Fruit fly (Drosophila melanogaster): ENCODE measurements around the gene Wnt5.

Gene Wnt5

DNA sequence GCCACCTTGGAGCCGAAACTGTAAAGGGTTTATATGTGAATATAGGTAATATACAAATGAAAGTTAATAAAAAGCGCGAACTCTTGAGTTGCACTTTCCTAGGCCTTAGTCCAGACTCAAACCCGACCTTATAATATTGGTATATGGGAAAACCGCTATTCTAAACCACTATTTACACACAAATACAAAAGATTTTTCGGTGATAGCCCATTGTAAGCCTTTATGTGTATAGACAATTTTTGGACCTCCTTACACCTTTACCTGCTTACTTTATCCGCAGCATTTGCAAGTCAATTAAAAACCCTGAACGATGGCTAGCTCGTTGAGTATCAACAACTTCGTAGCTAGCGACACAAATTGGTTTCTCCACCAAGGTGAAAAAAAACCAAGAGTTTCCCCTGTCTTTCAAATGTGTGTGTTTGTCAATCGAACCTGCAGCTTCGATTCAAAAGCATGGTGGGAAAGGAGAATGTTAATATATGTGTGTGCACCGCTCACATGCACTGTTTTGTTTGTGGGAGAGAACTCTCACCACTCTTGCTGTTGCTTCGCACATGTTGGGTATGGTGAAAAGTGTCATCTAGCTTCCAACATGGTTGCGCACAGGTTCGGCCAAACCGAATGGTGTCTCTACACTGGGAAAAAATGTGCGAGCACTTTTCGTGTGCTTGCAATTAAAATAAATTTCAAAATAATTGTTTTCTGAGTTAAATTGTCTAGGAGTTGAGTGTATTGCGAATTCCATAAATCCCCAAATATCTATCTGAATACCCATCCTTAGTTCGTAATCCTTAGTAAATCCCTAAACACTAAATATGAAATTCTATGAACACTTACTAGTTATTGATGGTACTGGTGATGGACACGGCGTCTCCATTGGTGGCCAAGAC lies 1.7 kb upstream of the Wnt5 start (continued):
- TF ChIP-seq sima (GFP tag; optimal IDR thresholded peaks at IDR 0.05) (peak; percentile 56), E2f2 (GFP tag; IDR thresholded peaks at IDR 0.05) (peak; percentile 55), BtbVII (GFP tag; optimal IDR thresholded peaks at IDR 0.05) (peak; percentile 78), CG11560 (tag; IDR thresholded peaks at IDR 0.05) (no peak; the same call in 2 of the 3 replicates), CG7963 (GFP tag; IDR thresholded peaks at IDR 0.05; ENCODE audit: partially characterized antibody) (no peak), Mad (GFP tag; optimal IDR thresholded peaks at IDR 0.05) (peak; percentile 59), Ada2b (GFP tag; IDR thresholded peaks at IDR 0.05) (peak; percentile 87), CG11085 (GFP tag; IDR thresholded peaks at IDR 0.05) (peak; percentile 45; the same call in 1 of the 2 replicates), CG17829 (tag; optimal IDR thresholded peaks at IDR 0.05) (peak; percentile 73), crp (GFP tag; optimal IDR thresholded peaks at IDR 0.05) (peak in 1 of 2 experiments; percentile 21), Dek (tag; optimal IDR thresholded peaks at IDR 0.05) (peak; percentile 28), CG7839 (tag; optimal IDR thresholded peaks at IDR 0.05) (peak; percentile 80), CG11723 (GFP tag; optimal IDR thresholded peaks at IDR 0.05) (peak; percentile 52), Dfd (GFP tag; optimal IDR thresholded peaks at IDR 0.05) (no peak), lbe (GFP tag; optimal IDR thresholded peaks at IDR 0.05) (no peak), tup (GFP tag; optimal IDR thresholded peaks at IDR 0.05) (peak; percentile 16), bbx (GFP tag; IDR thresholded peaks at IDR 0.05; ENCODE audit: partially characterized antibody) (no peak), fru (optimal IDR thresholded peaks at IDR 0.05) (no peak), fu2 (GFP tag; optimal IDR thresholded peaks at IDR 0.05) (peak; percentile 46), Abd-B (GFP tag; optimal IDR thresholded peaks at IDR 0.05) (peak; percentile 23), E2f1 (GFP tag; IDR thresholded peaks at IDR 0.05) (peak; percentile 81), CG17802 (tag; optimal IDR thresholded peaks at IDR 0.05) (peak; percentile 43), unpg (GFP tag; optimal IDR thresholded peaks at IDR 0.05) (peak; percentile 82), Neu2 (GFP tag; optimal IDR thresholded peaks at IDR 0.05; ENCODE audit: borderline replicate concordance) (no peak), oc (tag; optimal IDR thresholded peaks at IDR 0.05) (peak; percentile 5), CG5245 (GFP tag; optimal IDR thresholded peaks at IDR 0.05) (peak; percentile 74), Awh (GFP tag; IDR thresholded peaks at IDR 0.05) (peak; percentile 90), bcd (GFP tag; optimal IDR thresholded peaks at IDR 0.05) (peak; percentile 77), CG10959 (GFP tag; IDR thresholded peaks at IDR 0.05) (peak; percentile 35; the same call in 1 of the 2 replicates), Tbp (GFP tag; optimal IDR thresholded peaks at IDR 0.05) (peak; percentile 0), schlank (tag; optimal IDR thresholded peaks at IDR 0.05) (no peak), CG6175 (GFP tag; IDR thresholded peaks at IDR 0.05) (peak; percentile 55; the same call in 2 of the 3 replicates), CG6689 (GFP tag; IDR thresholded peaks at IDR 0.05) (peak; percentile 85), ase (GFP tag; IDR thresholded peaks at IDR 0.05) (peak; percentile 80), CG17612 (GFP tag; IDR thresholded peaks at IDR 0.05) (peak; percentile 54), CG1647 (GFP tag; optimal IDR thresholded peaks at IDR 0.05) (peak; percentile 63), Oli (tag; optimal IDR thresholded peaks at IDR 0.05) (peak; percentile 75), CG43689 (GFP tag; IDR thresholded peaks at IDR 0.05) (peak; percentile 41), D (optimal IDR thresholded peaks at IDR 0.05) (no peak), D (GFP tag; optimal IDR thresholded peaks at IDR 0.05) (peak; percentile 72), CG15601 (tag; optimal IDR thresholded peaks at IDR 0.05) (peak; percentile 42), repo (GFP tag; optimal IDR thresholded peaks at IDR 0.05) (peak; percentile 74), Dip3 (GFP tag; optimal IDR thresholded peaks at IDR 0.05) (peak; percentile 70), CTCF (GFP tag; optimal IDR thresholded peaks at IDR 0.05) (peak; percentile 40), CG9817 (tag; optimal IDR thresholded peaks at IDR 0.05) (peak; percentile 15), pros (GFP tag; optimal IDR thresholded peaks at IDR 0.05) (peak; percentile 76), Max (GFP tag; optimal IDR thresholded peaks at IDR 0.05) (peak; percentile 61), sob (GFP tag; IDR thresholded peaks at IDR 0.05) (peak; percentile 81), shn (GFP tag; optimal IDR thresholded peaks at IDR 0.05) (peak; percentile 64), CG18764 (GFP tag; optimal IDR thresholded peaks at IDR 0.05) (peak; percentile 80)

Measured in whole organism, embryonic.